Fruit fly (Drosophila melanogaster): Measurements from ENCODE around the gene CG14260.

Gene CG14260

DNA sequence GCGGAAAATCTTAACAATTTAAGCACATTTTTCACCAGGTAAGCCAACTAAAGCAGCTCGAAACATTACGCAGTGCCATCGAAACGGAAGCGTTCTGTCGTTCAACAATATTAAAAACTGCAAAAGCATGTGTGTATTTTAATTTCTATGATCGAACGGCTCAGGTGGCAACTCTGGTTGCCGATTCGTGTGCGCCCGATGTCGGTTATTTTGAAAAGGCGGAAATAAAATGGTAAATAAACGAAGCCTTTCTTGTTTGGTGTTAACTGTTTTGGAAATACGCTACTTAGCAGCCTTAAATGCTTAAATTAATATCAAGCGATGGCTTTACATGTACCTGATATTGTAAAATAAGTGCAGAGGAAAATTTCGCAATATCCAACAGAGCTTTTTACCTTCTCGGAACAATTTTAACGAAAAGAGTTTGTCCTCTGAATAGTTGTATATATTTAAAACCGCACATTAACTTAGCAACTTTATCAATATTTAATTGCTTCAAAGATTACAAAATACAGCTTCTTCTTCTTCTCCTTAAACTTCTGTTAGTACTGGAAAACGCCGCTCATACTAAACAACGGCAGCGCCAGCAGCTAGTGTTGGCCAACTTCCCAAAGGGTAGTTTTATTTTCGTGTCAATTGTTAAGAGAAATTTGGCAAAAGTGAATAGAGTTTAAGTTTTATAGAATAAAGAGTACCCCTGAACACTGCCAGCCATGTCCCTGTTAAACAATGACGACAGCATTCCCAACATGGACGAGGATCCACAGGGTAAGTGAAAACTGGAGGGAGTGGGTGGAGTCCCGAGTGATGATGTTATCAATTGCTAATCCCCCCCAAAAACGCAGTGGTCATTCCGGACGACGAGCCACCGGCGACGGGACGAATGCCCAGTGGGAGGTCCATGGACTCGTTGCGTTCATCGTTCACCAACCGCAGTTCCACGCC lies 8.1 kb downstream of the CG14260 start, which contains the start of gene CG5934 (continued):
- peak; percentile 74 for TF ChIP-seq CG13624 (GFP tag; optimal IDR thresholded peaks at IDR 0.05)
- peak; percentile 18; the same call in 1 of the 3 replicates for TF ChIP-seq zfh1 (GFP tag; IDR thresholded peaks at IDR 0.05)
- TF ChIP-seq CG2129 (GFP tag; IDR thresholded peaks at IDR 0.05; ENCODE audit: partially characterized antibody), result no peak
- peak; percentile 3 for TF ChIP-seq tap (tag; optimal IDR thresholded peaks at IDR 0.05)
- peak; percentile 50 for TF ChIP-seq Dip3 (GFP tag; optimal IDR thresholded peaks at IDR 0.05)
- no peak for TF ChIP-seq sr (GFP tag; IDR thresholded peaks at IDR 0.05)
- TF ChIP-seq phol (tag; optimal IDR thresholded peaks at IDR 0.05), result peak; percentile 24
- no peak for TF ChIP-seq org-1 (GFP tag; optimal IDR thresholded peaks at IDR 0.05)
- peak; percentile 1 for TF ChIP-seq CG17912 (GFP tag; optimal IDR thresholded peaks at IDR 0.05)
- no peak for TF ChIP-seq CG18764 (GFP tag; optimal IDR thresholded peaks at IDR 0.05)
- no peak for TF ChIP-seq MTF-1 (GFP tag; optimal IDR thresholded peaks at IDR 0.05; ENCODE audit: borderline replicate concordance)
- TF ChIP-seq Dp (GFP tag; optimal IDR thresholded peaks at IDR 0.05), result peak; percentile 47
- peak; percentile 42 for TF ChIP-seq sob (GFP tag; IDR thresholded peaks at IDR 0.05)
- peak; percentile 7 for TF ChIP-seq CG3407 (GFP tag; optimal IDR thresholded peaks at IDR 0.05)
- peak; percentile 25 for TF ChIP-seq gfzf (GFP tag; optimal IDR thresholded peaks at IDR 0.05)
- TF ChIP-seq CG10431 (GFP tag; optimal IDR thresholded peaks at IDR 0.05), result peak; percentile 38
- TF ChIP-seq CG4730 (GFP tag; IDR thresholded peaks at IDR 0.05), result no peak
- TF ChIP-seq CG18476 (GFP tag; optimal IDR thresholded peaks at IDR 0.05), result peak; percentile 12
- TF ChIP-seq dpn (GFP tag; optimal IDR thresholded peaks at IDR 0.05), result peak in 1 of 2 experiments; percentile 32
- TF ChIP-seq CG2712 (tag; optimal IDR thresholded peaks at IDR 0.05), result peak; percentile 32
- peak; percentile 31 for TF ChIP-seq CG12942 (GFP tag; optimal IDR thresholded peaks at IDR 0.05)
- TF ChIP-seq CG3995 (GFP tag; optimal IDR thresholded peaks at IDR 0.05), result peak; percentile 25
- TF ChIP-seq HmgZ (tag; optimal IDR thresholded peaks at IDR 0.05), result peak; percentile 27
- no peak for TF ChIP-seq CG3726 (GFP tag; IDR thresholded peaks at IDR 0.05)

- no peak for TF ChIP-seq en (GFP tag; optimal IDR thresholded peaks at IDR 0.05)
- peak; percentile 44 for TF ChIP-seq CG3847 (GFP tag; IDR thresholded peaks at IDR 0.05)
- peak; percentile 13 for TF ChIP-seq CG13894 (tag; optimal IDR thresholded peaks at IDR 0.05)
- peak; percentile 25 for TF ChIP-seq Abd-B (GFP tag; optimal IDR thresholded peaks at IDR 0.05)
- peak; percentile 48 for TF ChIP-seq CG15269 (tag; optimal IDR thresholded peaks at IDR 0.05)
- TF ChIP-seq CG6272 (GFP tag; IDR thresholded peaks at IDR 0.05), result no peak
- peak; percentile 92 for TF ChIP-seq trem (tag; optimal IDR thresholded peaks at IDR 0.05)
- TF ChIP-seq CG3995 (GFP tag; optimal IDR thresholded peaks at IDR 0.05), result peak; percentile 22
- TF ChIP-seq btn (GFP tag; optimal IDR thresholded peaks at IDR 0.05), result no peak
- no peak for TF ChIP-seq ATbp (GFP tag; optimal IDR thresholded peaks at IDR 0.05)
- TF ChIP-seq CG3281 (GFP tag; optimal IDR thresholded peaks at IDR 0.05), result peak; percentile 30
- TF ChIP-seq Hr3 (GFP tag; optimal IDR thresholded peaks at IDR 0.05), result peak; percentile 24
- TF ChIP-seq Lpt (GFP tag; optimal IDR thresholded peaks at IDR 0.05), result no peak
- TF ChIP-seq CG9817 (tag; optimal IDR thresholded peaks at IDR 0.05), result peak; percentile 9
- no peak for TF ChIP-seq Oaz (GFP tag; IDR thresholded peaks at IDR 0.05)
- peak; percentile 1 for TF ChIP-seq CG1603 (tag; optimal IDR thresholded peaks at IDR 0.05)
- no peak for TF ChIP-seq odd (GFP tag; optimal IDR thresholded peaks at IDR 0.05)
- TF ChIP-seq tap (tag; optimal IDR thresholded peaks at IDR 0.05), result peak; percentile 40
- TF ChIP-seq NC2α (GFP tag; optimal IDR thresholded peaks at IDR 0.05), result no peak
- peak in 1 of 2 experiments; percentile 42 for TF ChIP-seq dpn (GFP tag; optimal IDR thresholded peaks at IDR 0.05)
- peak; percentile 56 for TF ChIP-seq CG17829 (tag; optimal IDR thresholded peaks at IDR 0.05)
- TF ChIP-seq grau (tag; optimal IDR thresholded peaks at IDR 0.05), result peak; percentile 41
- TF ChIP-seq Nf-YB (GFP tag; optimal IDR thresholded peaks at IDR 0.05), result no peak
- TF ChIP-seq danr (GFP tag; IDR thresholded peaks at IDR 0.05), result no peak
- peak; percentile 51 for TF ChIP-seq stwl (tag; optimal IDR thresholded peaks at IDR 0.05)
Observed at dm6 chr3R:27274533-27275447, 9.5 kb downstream of the CG14260 start, which contains the start of gene CG5938. Gene CG5938, plus strand, starts transcription at chr3R:27274794.
